ENCODE assay signal across 5 worm cellular contexts in genomic region chrIV:1108030-1108429, ce11.
A peak's percentile ranks its signal among the peaks of the same experiment; 100 is the strongest.
TF ChIP-seq lines count a peak whose summit lies in the region.

No protein-coding gene starts in this region.

TF ChIP-seq in whole organism, L1 larva, 84 proteins besides CTCF, POLR2A, EP300 and RAD21 (continues in another document):
- no peak for TF ChIP-seq C34B4.2 (tag; optimal IDR thresholded peaks at IDR 0.05; lab: Kevin White, UChicago)
- TF ChIP-seq nhr-47 (tag; optimal IDR thresholded peaks at IDR 0.05; lab: Kevin White, UChicago), result peak; percentile 28
- TF ChIP-seq lin-39 (tag; optimal IDR thresholded peaks at IDR 0.05; lab: Kevin White, UChicago), result peak; percentile 85
- peak; percentile 63 for TF ChIP-seq nhr-19 (GFP tag; conservative IDR thresholded peaks at IDR 0.05; lab: Robert Waterston, UW)
- peak; percentile 7 for TF ChIP-seq xbp-1 (tag; optimal IDR thresholded peaks at IDR 0.05; lab: Kevin White, UChicago)
- TF ChIP-seq pag-3 (tag; optimal IDR thresholded peaks at IDR 0.05; lab: Kevin White, UChicago; ENCODE audit: borderline replicate concordance, insufficient read depth), result peak; percentile 53
- peak; percentile 88 for TF ChIP-seq nhr-71 (tag; optimal IDR thresholded peaks at IDR 0.05; lab: Kevin White, UChicago)
- no peak for TF ChIP-seq zag-1 (tag; optimal IDR thresholded peaks at IDR 0.05; lab: Kevin White, UChicago)
- peak; percentile 44 for TF ChIP-seq unc-130 (tag; optimal IDR thresholded peaks at IDR 0.05; lab: Kevin White, UChicago)
- TF ChIP-seq ztf-4 (tag; optimal IDR thresholded peaks at IDR 0.05; lab: Kevin White, UChicago), result peak; percentile 33
- peak in 1 of 2 experiments; percentile 19 for TF ChIP-seq efl-1 (optimal IDR thresholded peaks at IDR 0.05; lab: Kevin White, UChicago)
- TF ChIP-seq efl-1 (GFP tag; optimal IDR thresholded peaks at IDR 0.05 in 1 of 2; lab: Kevin White, UChicago), result no peak
- TF ChIP-seq unc-62 (GFP tag; optimal IDR thresholded peaks at IDR 0.05; lab: Kevin White, UChicago), result no peak
- peak; percentile 12 for TF ChIP-seq fos-1 (tag; optimal IDR thresholded peaks at IDR 0.05; lab: Kevin White, UChicago)
- TF ChIP-seq lsy-2 (tag; optimal IDR thresholded peaks at IDR 0.05; lab: Kevin White, UChicago), result peak; percentile 39 to 50
- peak; percentile 50 for TF ChIP-seq swsn-7 (tag; optimal IDR thresholded peaks at IDR 0.05; lab: Kevin White, UChicago)
- TF ChIP-seq lin-15B (tag; optimal IDR thresholded peaks at IDR 0.05; lab: Kevin White, UChicago), result no peak
- peak; percentile 70 for TF ChIP-seq dsc-1 (tag; optimal IDR thresholded peaks at IDR 0.05; lab: Kevin White, UChicago)

TF ChIP-seq in whole organism, L3 larva, 47 proteins besides CTCF, POLR2A, EP300 and RAD21:
- TF ChIP-seq hmg-11 (tag; optimal IDR thresholded peaks at IDR 0.05; lab: Kevin White, UChicago) (no peak), R02D3.7 (tag; optimal IDR thresholded peaks at IDR 0.05; lab: Kevin White, UChicago) (no peak), egl-5 (tag; optimal IDR thresholded peaks at IDR 0.05; lab: Kevin White, UChicago) (peak; percentile 29), nhr-76 (tag; optimal IDR thresholded peaks at IDR 0.05; lab: Kevin White, UChicago) (no peak), lin-39 (tag; optimal IDR thresholded peaks at IDR 0.05; lab: Kevin White, UChicago) (peak; percentile 78), elt-2 (tag; optimal IDR thresholded peaks at IDR 0.05; lab: Kevin White, UChicago) (no peak)

TF ChIP-seq in whole organism, early embryonic, 17 proteins besides CTCF, POLR2A, EP300 and RAD21:
- TF ChIP-seq tbx-37 (GFP tag; conservative IDR thresholded peaks at IDR 0.05; lab: Robert Waterston, UW) (no peak), pes-1 (GFP tag; IDR thresholded peaks at IDR 0.05; lab: Robert Waterston, UW) (0 out of 2 replicates have a peak, but pooled peaks have one; percentile 4), F13C5.2 (tag; optimal IDR thresholded peaks at IDR 0.05; lab: Kevin White, UChicago) (peak; percentile 7)

TF ChIP-seq in whole organism, midembryonic, 9 proteins besides CTCF, POLR2A, EP300 and RAD21:
- TF ChIP-seq T22C8.4 (GFP tag; IDR thresholded peaks at IDR 0.05; lab: Robert Waterston, UW), result no peak
- peak; percentile 35 for TF ChIP-seq cog-1 (tag; optimal IDR thresholded peaks at IDR 0.05; lab: Kevin White, UChicago)

TF ChIP-seq in whole organism, young adult, 124 proteins besides CTCF, POLR2A, EP300 and RAD21:
- TF ChIP-seq mcd-1 (GFP tag; IDR thresholded peaks at IDR 0.05; lab: Robert Waterston, UW), result 0 out of 2 replicates have a peak, but pooled peaks have one; percentile 27
- TF ChIP-seq zfh-2 (GFP tag; conservative IDR thresholded peaks at IDR 0.05; lab: Robert Waterston, UW), result 0 out of 2 replicates have a peak, but pooled peaks have one; percentile 43
- TF ChIP-seq Y67H2A.10 (GFP tag; conservative IDR thresholded peaks at IDR 0.05; lab: Robert Waterston, UW), result no peak
TF ChIP-seq in whole organism, young adult: peak in this region for 2.

Comparison
In these comparisons a context has a peak if more than half of its experiments do, and no peak if none do; other contexts are left out.
1. Of the 8 proteins assayed by ChIP-seq in both whole organism, young adult and whole organism, L1 larva: peak only in whole organism, young adult: none; only in whole organism, L1 larva: unc-130; in both: none; in neither: 6; mixed calls (peak in some experiments, not most) for 1.